Worm (Caenorhabditis elegans) whole organism, late embryonic: ENCODE results near the gene F35C8.8.

Experiments used
- C38D4.7 ChIP-seq: fragments of 200-800 bp; sonication (Bioruptor generic); optimal IDR thresholded peaks from 2 replicates; lab custom pipeline; 2018; ENCODE audit warnings: mild to moderate bottlenecking, missing genetic modification characterization, moderate library complexity, missing compliant biosample characterization
- Y22D7AL.16 ChIP-seq: sonication (generic microtip); optimal IDR thresholded peaks from 2 replicates; lab custom pipeline; 2016; ENCODE audit warnings: missing genetic modification characterization, missing compliant biosample characterization
- ceh-18 ChIP-seq: sonication (generic microtip); optimal IDR thresholded peaks from 2 replicates; lab custom pipeline; 2016; ENCODE audit warnings: missing genetic modification characterization, missing compliant biosample characterization
- ceh-2 ChIP-seq: sonication (generic microtip); optimal IDR thresholded peaks from 2 replicates; lab custom pipeline; 2016; ENCODE audit warnings: missing genotype, missing genetic modification characterization, missing compliant biosample characterization
- ceh-22 ChIP-seq: sonication (generic microtip); optimal IDR thresholded peaks from 2 replicates; lab custom pipeline; 2017; ENCODE audit warnings: missing biosample characterization, missing genetic modification characterization
- ceh-30 ChIP-seq: fragments of 150-350 bp; optimal IDR thresholded peaks from 2 replicates; lab custom pipeline; 2014; ENCODE audit warnings: missing biosample characterization, missing genetic modification characterization
- ceh-34 ChIP-seq: sonication (generic microtip); optimal IDR thresholded peaks from 2 replicates; lab custom pipeline; 2016; ENCODE audit warnings: mild to moderate bottlenecking, missing genetic modification characterization, missing compliant biosample characterization
- ceh-45 ChIP-seq: fragments of 200-800 bp; sonication (Bioruptor generic); IDR thresholded peaks from 2 replicates; pipeline ENCODE4 v1.3.6; 2022; ENCODE audit warnings: missing genetic modification reagents, missing genetic modification characterization, missing compliant biosample characterization
- ceh-48 ChIP-seq: sonication (generic microtip); optimal IDR thresholded peaks from 2 replicates; lab custom pipeline; 2016; ENCODE audit warnings: missing genetic modification characterization, inconsistent platforms, missing compliant biosample characterization
- ceh-6 ChIP-seq: fragments of 200-800 bp; sonication (Bioruptor generic); optimal IDR thresholded peaks from 2 replicates; lab custom pipeline; 2018; ENCODE audit warnings: mild to moderate bottlenecking, missing genetic modification characterization, missing compliant biosample characterization
- che-1 ChIP-seq: sonication (generic microtip); optimal IDR thresholded peaks from 2 replicates; lab custom pipeline; 2016; ENCODE audit warnings: mild to moderate bottlenecking, missing genetic modification characterization, missing compliant biosample characterization
- ets-4 ChIP-seq: sonication (generic microtip); optimal IDR thresholded peaks from 2 replicates; lab custom pipeline; 2016; ENCODE audit warnings: missing genetic modification characterization, missing compliant biosample characterization
- fax-1 ChIP-seq: sonication (generic microtip); optimal IDR thresholded peaks from 2 replicates; lab custom pipeline; 2016; ENCODE audit warnings: missing genotype, missing genetic modification characterization, missing compliant biosample characterization
- hlh-13 ChIP-seq: fragments of 200-800 bp; sonication (Bioruptor generic); optimal IDR thresholded peaks from 2 replicates; lab custom pipeline; 2018; ENCODE audit warnings: mild to moderate bottlenecking, missing genetic modification characterization, missing compliant biosample characterization
- hlh-30 ChIP-seq: sonication (generic microtip); optimal IDR thresholded peaks from 2 replicates; lab custom pipeline; 2017; ENCODE audit warnings: antibody characterized with exemption, missing genetic modification characterization, missing compliant biosample characterization; ENCODE audit not compliant: insufficient read depth
- hlh-6 ChIP-seq: sonication (generic microtip); optimal IDR thresholded peaks from 2 replicates; lab custom pipeline; 2016; ENCODE audit warnings: missing genotype, missing genetic modification characterization, missing compliant biosample characterization
- lim-6 ChIP-seq: sonication (generic microtip); optimal IDR thresholded peaks from 2 replicates; lab custom pipeline; 2016; ENCODE audit warnings: missing genetic modification characterization, missing compliant biosample characterization
- npax-4 ChIP-seq: sonication (generic microtip); optimal IDR thresholded peaks from 2 replicates; lab custom pipeline; 2016; ENCODE audit warnings: missing genetic modification characterization, missing compliant biosample characterization
- odd-2 ChIP-seq: sonication (generic microtip); optimal IDR thresholded peaks from 2 replicates; lab custom pipeline; 2017; ENCODE audit warnings: antibody characterized with exemption, mild to moderate bottlenecking, missing genetic modification characterization, missing compliant biosample characterization
- pag-3 ChIP-seq: sonication (generic microtip); optimal IDR thresholded peaks from 2 replicates; lab custom pipeline; 2016; ENCODE audit warnings: missing compliant biosample characterization, missing genetic modification characterization, borderline replicate concordance
- pax-1 ChIP-seq: fragments of 150-350 bp; optimal IDR thresholded peaks from 2 replicates; lab custom pipeline; 2014; ENCODE audit warnings: missing biosample characterization, missing genetic modification characterization
- pha-2 ChIP-seq: sonication (generic microtip); optimal IDR thresholded peaks from 2 replicates; lab custom pipeline; 2017; ENCODE audit warnings: mild to moderate bottlenecking, missing genetic modification characterization, missing compliant biosample characterization
- pqm-1 ChIP-seq: sonication (generic microtip); optimal IDR thresholded peaks from 2 replicates; lab custom pipeline; 2016; ENCODE audit warnings: missing genetic modification characterization, missing compliant biosample characterization
- pros-1 ChIP-seq: fragments of 150-350 bp; optimal IDR thresholded peaks from 2 replicates; lab custom pipeline; 2014; ENCODE audit warnings: missing biosample characterization, missing genetic modification reagents, missing genetic modification characterization
- ref-2 ChIP-seq: sonication (generic microtip); optimal IDR thresholded peaks from 2 replicates; lab custom pipeline; 2016; ENCODE audit warnings: missing genetic modification characterization, missing compliant biosample characterization
- sdc-2 ChIP-seq: sonication (generic microtip); optimal IDR thresholded peaks from 2 replicates; lab custom pipeline; 2016; ENCODE audit warnings: missing genotype, missing genetic modification characterization, missing compliant biosample characterization
- sox-2 ChIP-seq: fragments of 200-800 bp; sonication (Bioruptor generic); IDR thresholded peaks from 2 replicates; pipeline ENCODE4 v1.3.6; 2022; ENCODE audit warnings: missing genetic modification reagents, missing genetic modification characterization, missing compliant biosample characterization
- sox-4 ChIP-seq: sonication (generic microtip); optimal IDR thresholded peaks from 2 replicates; lab custom pipeline; 2017; ENCODE audit warnings: mild to moderate bottlenecking, missing genetic modification characterization, inconsistent platforms, missing compliant biosample characterization
- tbx-2 ChIP-seq: sonication (generic microtip); optimal IDR thresholded peaks from 2 replicates; lab custom pipeline; 2016; ENCODE audit warnings: missing genetic modification characterization, missing compliant biosample characterization
- ttx-3 ChIP-seq: sonication (generic microtip); optimal IDR thresholded peaks from 2 replicates; lab custom pipeline; 2016; ENCODE audit warnings: missing genetic modification reagents, missing genetic modification characterization, missing compliant biosample characterization
- unc-3 ChIP-seq, 2 experiments: fragments of 200-800 bp in 1 of 2; sonication (Bioruptor generic) in 1 of 2; sonication (generic microtip) in 1 of 2; conservative IDR thresholded peaks in 1 of 2; optimal IDR thresholded peaks in 1 of 2; 2 replicates each; pipeline versions ENCODE4 v1.3.6 to Lab custom; 2016 to 2022; ENCODE audit warnings: missing compliant biosample characterization in 2 of 2, missing genetic modification characterization in 2 of 2, missing genetic modification reagents in 1 of 2
- unc-42 ChIP-seq: sonication (generic microtip); optimal IDR thresholded peaks from 2 replicates; lab custom pipeline; 2016; ENCODE audit warnings: missing genotype, missing genetic modification characterization, missing compliant biosample characterization
- unc-55 ChIP-seq: sonication (generic microtip); optimal IDR thresholded peaks from 2 replicates; lab custom pipeline; 2017; ENCODE audit warnings: missing biosample characterization, missing genetic modification reagents, missing genetic modification characterization
- unc-86 ChIP-seq: sonication (generic microtip); optimal IDR thresholded peaks from 2 replicates; lab custom pipeline; 2016; ENCODE audit warnings: missing genetic modification characterization, missing compliant biosample characterization
- ztf-16 ChIP-seq: sonication (generic microtip); optimal IDR thresholded peaks from 2 replicates; lab custom pipeline; 2017; ENCODE audit warnings: missing genetic modification characterization, missing compliant biosample characterization

Gene F35C8.8

DNA sequence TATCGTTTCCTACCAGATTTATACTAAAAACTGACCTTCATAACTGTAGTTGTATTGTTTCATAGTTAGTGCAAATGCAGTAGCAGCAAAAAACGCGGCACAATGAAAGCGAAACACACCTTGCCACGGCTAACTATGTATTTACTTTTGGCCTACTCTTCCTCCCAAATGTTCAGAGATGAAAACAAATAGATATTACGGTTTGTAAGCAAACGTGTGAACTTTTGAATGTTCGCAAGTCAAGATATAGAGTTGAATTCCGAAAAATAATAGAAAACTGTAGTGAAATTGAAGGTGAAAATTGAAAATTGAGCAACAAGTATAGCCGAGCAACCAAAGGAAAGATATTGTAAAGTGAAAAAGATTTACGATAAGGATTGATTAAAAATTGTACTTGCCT lies 8.2 kb downstream of the F35C8.8 start, which contains the start of gene chtl-1:
Gene chtl-1 (minus strand): TSS at position 101 of the 400 bp plus-strand sequence.
- TF ChIP-seq ttx-3 (tag; lab: Kevin White, UChicago) (no peak), ceh-2 (tag; lab: Kevin White, UChicago) (no peak), hlh-30 (tag; lab: Kevin White, UChicago) (no peak), ceh-18 (tag; lab: Kevin White, UChicago) (no peak), hlh-6 (tag; lab: Kevin White, UChicago) (no peak), pag-3 (tag; lab: Kevin White, UChicago) (no peak), sox-4 (no peak), pros-1 (tag; lab: Kevin White, UChicago) (no peak), unc-3 (GFP tag; conservative IDR thresholded peaks at IDR 0.05; lab: Robert Waterston, UW) (no peak), unc-3 (tag; optimal IDR thresholded peaks at IDR 0.05; lab: Kevin White, UChicago) (no peak), ets-4 (tag; lab: Kevin White, UChicago) (no peak), unc-86 (tag; lab: Kevin White, UChicago) (no peak), fax-1 (tag; lab: Kevin White, UChicago) (no peak)

DNA sequence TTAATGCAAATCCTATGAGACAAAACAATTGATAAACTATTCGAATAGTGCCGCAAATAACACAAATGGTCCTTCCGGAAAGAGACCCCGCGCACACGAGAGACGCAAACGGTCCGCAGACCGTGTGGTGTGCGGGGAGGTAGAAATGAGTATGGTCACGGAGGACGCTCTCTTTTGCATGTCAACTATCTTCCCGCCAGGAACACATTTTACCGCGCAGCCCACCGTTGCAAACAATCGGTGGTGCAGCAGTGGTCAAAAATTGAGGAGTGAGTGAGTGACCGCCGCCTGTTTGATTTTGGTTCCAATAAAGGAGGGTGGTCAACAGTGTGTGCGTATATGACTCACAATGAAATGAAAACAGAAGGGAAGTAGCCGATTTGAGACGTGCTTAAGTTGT lies 11.8 kb downstream of the F35C8.8 start:
- TF ChIP-seq pax-1 (tag; lab: Kevin White, UChicago) (no peak), ceh-6 (GFP tag; lab: Kevin White, UChicago) (no peak), npax-4 (no peak), ref-2 (tag; lab: Kevin White, UChicago) (peak; percentile 38), C38D4.7 (GFP tag; lab: Kevin White, UChicago) (no peak), unc-55 (GFP tag; lab: Kevin White, UChicago) (no peak), tbx-2 (tag; lab: Kevin White, UChicago) (peak; percentile 61), pha-2 (tag; lab: Kevin White, UChicago) (peak; percentile 21), ceh-18 (tag; lab: Kevin White, UChicago) (no peak), ceh-45 (GFP tag; lab: Robert Waterston, UW) (no peak), ceh-34 (tag; lab: Kevin White, UChicago) (no peak), sdc-2 (peak; percentile 56), lim-6 (tag; lab: Kevin White, UChicago) (no peak), odd-2 (tag; lab: Kevin White, UChicago) (no peak), hlh-13 (GFP tag; lab: Kevin White, UChicago) (no peak), ceh-30 (tag; lab: Kevin White, UChicago) (no peak)

DNA sequence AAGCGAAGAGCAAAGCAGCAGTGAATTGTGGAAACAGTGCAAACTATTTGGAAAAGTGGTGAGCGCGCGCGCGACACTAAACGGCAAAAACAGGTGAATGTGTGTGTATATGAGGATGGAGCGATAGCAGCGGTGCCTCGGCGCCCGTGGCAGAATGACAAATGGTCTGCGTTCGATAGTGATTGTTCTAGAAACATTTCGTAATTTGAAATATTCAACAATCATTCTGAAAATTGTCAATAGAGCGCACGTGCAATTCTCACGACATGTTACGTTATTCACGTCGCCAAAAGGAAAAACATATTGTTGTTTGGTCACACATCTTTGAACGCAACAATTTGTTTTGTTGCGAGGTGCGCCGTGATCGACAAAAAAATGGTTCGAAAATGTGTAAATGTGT lies 17.2 kb downstream of the F35C8.8 start:
- TF ChIP-seq unc-42 (tag; lab: Kevin White, UChicago) (no peak), hlh-30 (tag; lab: Kevin White, UChicago) (no peak), fax-1 (tag; lab: Kevin White, UChicago) (no peak), ceh-48 (tag; lab: Kevin White, UChicago) (no peak), che-1 (tag; lab: Kevin White, UChicago) (no peak), ceh-22 (tag; lab: Kevin White, UChicago) (no peak), ztf-16 (no peak), sox-2 (GFP tag; lab: Robert Waterston, UW) (no peak), pqm-1 (tag; lab: Kevin White, UChicago) (no peak), Y22D7AL.16 (no peak)
